Fruit fly (Drosophila melanogaster) whole organism, pupa: ENCODE measurements around the gene mRpS7.

Experiments used
- CG10348 ChIP-seq: fragments of 200-800 bp; sonication (Bioruptor generic); IDR thresholded peaks from 2 replicates; pipeline ENCODE4 v1.3.6; 2022; ENCODE audit warnings: missing biosample characterization, missing genetic modification characterization
- CG12605 ChIP-seq: fragments of 200-800 bp; sonication (Bioruptor generic); IDR thresholded peaks from 2 replicates; pipeline ENCODE4 v1.3.6; 2022; ENCODE audit warnings: missing biosample characterization, missing genetic modification characterization
- CG13204 ChIP-seq: fragments of 200-800 bp; sonication (Bioruptor generic); optimal IDR thresholded peaks from 2 replicates; lab custom pipeline; 2018; ENCODE audit warnings: missing biosample characterization, mild to moderate bottlenecking, missing genetic modification characterization, moderate library complexity
- CG14655 ChIP-seq: fragments of 200-800 bp; sonication (Bioruptor generic); optimal IDR thresholded peaks from 3 replicates; lab custom pipeline; 2017; ENCODE audit warnings: mild to moderate bottlenecking, missing biosample characterization, missing genetic modification reagents, missing genetic modification characterization
- CG15710 ChIP-seq: fragments of 200-800 bp; sonication (Bioruptor generic); optimal IDR thresholded peaks from 2 replicates; lab custom pipeline; 2018; ENCODE audit warnings: missing biosample characterization, mild to moderate bottlenecking, missing genetic modification characterization, moderate library complexity
- CG17806 ChIP-seq: fragments of 200-800 bp; sonication (Bioruptor generic); optimal IDR thresholded peaks from 2 replicates; lab custom pipeline; 2018; ENCODE audit warnings: missing biosample characterization, mild to moderate bottlenecking, missing genetic modification characterization, moderate library complexity
- CG32121 ChIP-seq: fragments of 200-800 bp; sonication (Bioruptor generic); IDR thresholded peaks from 2 replicates; pipeline ENCODE4 v1.3.6; 2022; ENCODE audit warnings: missing biosample characterization, missing genetic modification characterization
- CG34367 ChIP-seq: fragments of 200-800 bp; sonication (Bioruptor generic); optimal IDR thresholded peaks from 2 replicates; lab custom pipeline; 2018; ENCODE audit warnings: missing biosample characterization, mild to moderate bottlenecking, missing genetic modification characterization
- CG4496 ChIP-seq: fragments of 200-800 bp; sonication (Bioruptor generic); IDR thresholded peaks from 3 replicates; pipeline ENCODE4 v1.3.6; 2022; ENCODE audit warnings: missing biosample characterization, missing genetic modification characterization
- CG8159 ChIP-seq: fragments of 200-800 bp; sonication (Bioruptor generic); optimal IDR thresholded peaks from 3 replicates; lab custom pipeline; 2018; ENCODE audit warnings: missing biosample characterization, mild to moderate bottlenecking, missing genetic modification characterization, moderate library complexity
- CG8301 ChIP-seq: fragments of 200-800 bp; sonication (Bioruptor generic); optimal IDR thresholded peaks from 2 replicates; lab custom pipeline; 2018; ENCODE audit warnings: missing biosample characterization, mild to moderate bottlenecking, missing genetic modification characterization
- CG9948 ChIP-seq: fragments of 200-800 bp; sonication (Bioruptor generic); optimal IDR thresholded peaks from 2 replicates; lab custom pipeline; 2018; ENCODE audit warnings: missing biosample characterization, mild to moderate bottlenecking, missing genetic modification characterization, moderate library complexity
- D1 ChIP-seq: fragments of 200-800 bp; sonication (Bioruptor generic); optimal IDR thresholded peaks from 2 replicates; lab custom pipeline; 2018; ENCODE audit warnings: missing biosample characterization, mild to moderate bottlenecking, missing genetic modification characterization, moderate library complexity
- EcR ChIP-seq: fragments of 200-800 bp; sonication (Bioruptor generic); optimal IDR thresholded peaks from 3 replicates; lab custom pipeline; 2019; ENCODE audit warnings: missing biosample characterization, missing genetic modification characterization, mild to moderate bottlenecking, moderate library complexity, missing genetic modification reagents
- Ets98B ChIP-seq: fragments of 200-800 bp; sonication (Bioruptor generic); IDR thresholded peaks from 2 replicates; pipeline ENCODE4 v1.3.6; 2022; ENCODE audit warnings: missing biosample characterization, missing genetic modification characterization
- Pif1A ChIP-seq: fragments of 200-800 bp; sonication (Bioruptor generic); optimal IDR thresholded peaks from 3 replicates; lab custom pipeline; 2016; ENCODE audit warnings: missing biosample characterization, missing genetic modification characterization
- Pif1B ChIP-seq: fragments of 200-800 bp; sonication (Bioruptor generic); optimal IDR thresholded peaks from 3 replicates; lab custom pipeline; 2016; ENCODE audit warnings: missing biosample characterization, missing genetic modification characterization
- Snoo ChIP-seq: fragments of 200-800 bp; sonication (Bioruptor generic); optimal IDR thresholded peaks from 3 replicates; lab custom pipeline; 2017; ENCODE audit warnings: missing biosample characterization, mild to moderate bottlenecking, missing genetic modification characterization, inconsistent platforms
- fd96Ca ChIP-seq: fragments of 200-800 bp; sonication (Bioruptor generic); IDR thresholded peaks from 3 replicates; pipeline ENCODE4 v1.3.6; 2022; ENCODE audit warnings: missing biosample characterization, missing genetic modification characterization
- gl ChIP-seq: fragments of 200-800 bp; sonication (Bioruptor generic); optimal IDR thresholded peaks from 2 replicates; lab custom pipeline; 2018; ENCODE audit warnings: missing biosample characterization, mild to moderate bottlenecking, missing genetic modification characterization
- rn ChIP-seq: fragments of 200-800 bp; sonication (Bioruptor generic); IDR thresholded peaks from 2 replicates; pipeline ENCODE4 v1.3.6; 2022; ENCODE audit warnings: missing biosample characterization, missing genetic modification characterization

mRpS7 gene

DNA sequence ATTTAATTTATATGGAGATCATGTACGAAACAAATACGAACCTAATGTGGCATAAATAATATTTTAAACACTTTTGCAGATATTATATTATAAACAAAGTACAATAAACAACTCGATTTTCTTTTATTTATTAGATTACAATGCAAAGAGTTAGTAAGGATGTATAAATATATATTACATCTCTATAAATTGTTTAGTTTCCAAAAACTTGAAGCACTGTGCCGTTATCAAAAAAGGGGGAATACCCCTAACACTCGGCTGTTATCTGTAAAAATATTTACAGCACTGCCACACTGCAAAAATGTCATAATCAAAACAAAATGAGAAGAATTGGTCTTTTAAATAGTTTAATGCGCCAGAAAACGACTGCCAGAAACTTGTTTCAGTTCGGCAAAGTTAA is 42.1 kb downstream of the mRpS7 start, which contains the start of gene CG5188:
Gene CG5188, plus strand, starts transcription at position 302 of the 400 bp plus-strand sequence.
- TF ChIP-seq CG9948 (tag; lab: Kevin White, UChicago) (peak; percentile 9), CG4496 (peak; percentile 25; the same call in 1 of the 3 replicates), Ets98B (GFP tag; lab: Robert Waterston, UW) (peak; percentile 62; the same call in 1 of the 2 replicates), Snoo (tag; lab: Kevin White, UChicago) (peak; percentile 34), CG32121 (GFP tag; lab: Robert Waterston, UW) (peak; percentile 48), CG13204 (GFP tag; lab: Kevin White, UChicago) (no peak), CG8301 (tag; lab: Kevin White, UChicago) (peak; percentile 50), CG12605 (GFP tag; lab: Robert Waterston, UW) (peak; percentile 58), CG14655 (GFP tag; lab: Kevin White, UChicago) (no peak), Pif1B (GFP tag; lab: Kevin White, UChicago) (no peak), CG15710 (tag; lab: Kevin White, UChicago) (peak; percentile 34), CG8159 (tag; lab: Kevin White, UChicago) (peak; percentile 48), CG17806 (tag; lab: Kevin White, UChicago) (peak; percentile 38), Pif1A (GFP tag; lab: Kevin White, UChicago) (no peak)

DNA sequence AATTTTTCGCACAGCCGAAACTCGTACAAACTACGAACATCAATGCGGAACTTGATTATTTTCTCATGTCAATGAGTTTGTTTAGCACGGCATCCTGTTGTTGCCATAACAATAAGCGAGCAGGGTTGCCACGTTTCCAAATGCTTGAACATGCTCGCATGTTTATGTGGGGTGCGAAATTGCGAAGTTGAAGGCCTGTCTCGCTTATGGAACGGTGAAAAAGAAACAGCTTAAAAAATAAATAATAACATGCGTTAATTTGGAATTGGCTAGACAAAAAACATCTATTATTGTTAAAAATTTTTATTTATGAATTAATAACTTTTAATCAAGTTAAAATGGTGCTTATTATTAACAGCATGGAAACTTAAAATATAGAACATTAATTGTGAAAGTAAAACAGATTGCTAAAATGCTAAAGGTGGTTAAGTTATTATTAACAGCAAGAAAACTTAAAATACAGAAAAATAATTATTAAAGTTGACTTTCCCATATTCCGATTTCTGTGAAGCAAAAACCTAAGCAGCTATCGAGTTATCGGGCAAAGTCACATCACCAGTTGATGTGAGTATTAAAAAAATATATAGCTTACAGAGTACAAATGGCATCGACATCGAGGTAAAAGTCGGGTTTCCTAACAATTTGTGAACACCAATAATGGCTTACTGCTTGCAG is 44.5 kb downstream of the mRpS7 start, which contains the start of the genes Bug22 and TfIIB:
Gene Bug22, minus strand, starts transcription at position 117 of the 675 bp plus-strand sequence.
Gene TfIIB, plus strand, starts transcription at position 537 of the 675 bp plus-strand sequence.
- TF ChIP-seq CG12605 (GFP tag; lab: Robert Waterston, UW) (no peak), rn (0 out of 2 replicates have a peak, but pooled peaks have one; percentile 29), CG17806 (tag; lab: Kevin White, UChicago) (peak; percentile 46), CG14655 (GFP tag; lab: Kevin White, UChicago) (no peak), CG4496 (peak; percentile 61; the same call in 2 of the 3 replicates), CG15710 (tag; lab: Kevin White, UChicago) (peak; percentile 51), CG10348 (GFP tag; lab: Robert Waterston, UW) (no peak), CG9948 (tag; lab: Kevin White, UChicago) (peak; percentile 46), Snoo (tag; lab: Kevin White, UChicago) (peak; percentile 51), Pif1A (GFP tag; lab: Kevin White, UChicago) (no peak), CG32121 (GFP tag; lab: Robert Waterston, UW) (peak; percentile 65), CG13204 (GFP tag; lab: Kevin White, UChicago) (no peak), EcR (GFP tag; lab: Kevin White, UChicago) (no peak), Pif1B (GFP tag; lab: Kevin White, UChicago) (no peak), D1 (no peak)

DNA sequence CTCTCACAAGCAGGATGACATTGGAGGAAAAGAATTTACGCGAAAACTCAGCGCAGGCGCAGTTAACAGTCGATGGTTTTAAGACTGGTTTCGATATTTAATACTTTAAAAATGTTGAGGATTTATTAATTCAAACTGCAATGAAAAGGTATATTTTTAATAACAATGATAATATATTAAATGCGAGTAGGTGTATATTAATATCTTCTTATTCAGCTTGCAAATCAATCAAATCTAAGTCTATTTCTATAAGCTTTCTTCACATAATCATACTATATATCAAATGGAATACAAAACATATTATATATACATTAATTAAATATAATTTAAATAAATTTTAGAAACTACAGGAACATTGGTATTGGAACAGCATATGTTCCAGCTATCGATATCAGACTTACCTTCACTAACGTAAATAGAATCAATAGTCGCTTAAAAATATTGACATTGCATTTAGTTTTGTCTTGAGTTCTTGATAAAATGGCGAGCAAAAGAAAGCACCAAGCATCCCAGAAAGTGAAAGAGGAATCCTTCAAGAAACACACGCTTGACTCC is 49.2 kb downstream of the mRpS7 start, which contains the start of the genes TBC1D16 and holn1:
Gene TBC1D16, minus strand, starts transcription at position 51 of the 555 bp plus-strand sequence.
Gene holn1, plus strand, starts transcription at position 390 of the 555 bp plus-strand sequence.
- no peak for TF ChIP-seq CG4496
- no peak for TF ChIP-seq gl
- no peak for TF ChIP-seq Snoo (tag; lab: Kevin White, UChicago)
- no peak for TF ChIP-seq CG8159 (tag; lab: Kevin White, UChicago)
- no peak for TF ChIP-seq EcR (GFP tag; lab: Kevin White, UChicago)
- no peak for TF ChIP-seq Pif1B (GFP tag; lab: Kevin White, UChicago)
- no peak for TF ChIP-seq CG15710 (tag; lab: Kevin White, UChicago)
- no peak for TF ChIP-seq CG10348 (GFP tag; lab: Robert Waterston, UW)
- no peak for TF ChIP-seq CG14655 (GFP tag; lab: Kevin White, UChicago)
- TF ChIP-seq CG17806 (tag; lab: Kevin White, UChicago): no peak
- TF ChIP-seq CG8301 (tag; lab: Kevin White, UChicago): no peak
- TF ChIP-seq CG32121 (GFP tag; lab: Robert Waterston, UW): no peak
- no peak for TF ChIP-seq D1
- TF ChIP-seq rn: no peak
- no peak for TF ChIP-seq CG13204 (GFP tag; lab: Kevin White, UChicago)
- no peak for TF ChIP-seq CG12605 (GFP tag; lab: Robert Waterston, UW)
- no peak for TF ChIP-seq Pif1A (GFP tag; lab: Kevin White, UChicago)
- no peak for TF ChIP-seq CG34367 (tag; lab: Kevin White, UChicago)
- no peak for TF ChIP-seq Ets98B (GFP tag; lab: Robert Waterston, UW)
- TF ChIP-seq fd96Ca (GFP tag; lab: Robert Waterston, UW): no peak
- TF ChIP-seq, all 21 proteins: peak for 0
